Fruit fly (Drosophila melanogaster) whole organism, embryonic: ENCODE measurements around the gene CG43675.

Source experiments
- Abd-B ChIP-seq: fragments of 200-800 bp; sonication (Bioruptor generic); optimal IDR thresholded peaks from 2 replicates; lab custom pipeline; 2018; ENCODE audit warnings: missing biosample characterization, mild to moderate bottlenecking, missing genetic modification characterization, moderate library complexity
- Adf1 ChIP-seq: fragments of 200-800 bp; sonication (Bioruptor generic); IDR thresholded peaks from 2 replicates; pipeline ENCODE4 v1.3.6; 2022; ENCODE audit warnings: missing biosample characterization, missing genetic modification characterization
- Atf3 ChIP-seq: fragments of 200-800 bp; sonication (Bioruptor generic); optimal IDR thresholded peaks from 3 replicates; lab custom pipeline; 2016; ENCODE audit warnings: missing biosample characterization, missing genetic modification characterization
- Bdp1 ChIP-seq: fragments of 200-800 bp; sonication (Bioruptor generic); optimal IDR thresholded peaks from 3 replicates; lab custom pipeline; 2016; ENCODE audit warnings: missing biosample characterization, missing genetic modification characterization
- Bgb ChIP-seq: fragments of 200-800 bp; sonication (Bioruptor generic); IDR thresholded peaks from 2 replicates; pipeline ENCODE4 v1.3.6; 2022; ENCODE audit warnings: missing biosample characterization, missing genetic modification characterization; ENCODE audit not compliant: partially characterized antibody
- CG10654 ChIP-seq: fragments of 200-800 bp; sonication (Bioruptor generic); optimal IDR thresholded peaks from 2 replicates; lab custom pipeline; 2016; ENCODE audit warnings: missing biosample characterization, missing genetic modification characterization
- CG11247 ChIP-seq: fragments of 200-800 bp; sonication (Bioruptor generic); IDR thresholded peaks from 2 replicates; pipeline ENCODE4 v1.3.6; 2022; ENCODE audit warnings: missing biosample characterization, missing genetic modification characterization
- CG11695 ChIP-seq: fragments of 200-800 bp; sonication (Bioruptor generic); IDR thresholded peaks from 3 replicates; pipeline ENCODE4 v1.3.6; 2022; ENCODE audit warnings: missing biosample characterization, missing genetic modification characterization
- CG1233 ChIP-seq: fragments of 200-800 bp; sonication (Bioruptor generic); optimal IDR thresholded peaks from 4 replicates; lab custom pipeline; 2018; ENCODE audit warnings: missing biosample characterization, mild to moderate bottlenecking, missing genetic modification characterization
- CG13775 ChIP-seq: fragments of 200-800 bp; sonication (Bioruptor generic); optimal IDR thresholded peaks from 3 replicates; lab custom pipeline; 2017; ENCODE audit warnings: missing biosample characterization, mild to moderate bottlenecking, missing genetic modification characterization
- CG14014 ChIP-seq: fragments of 200-800 bp; sonication (Bioruptor generic); IDR thresholded peaks from 2 replicates; pipeline ENCODE4 v1.3.6; 2022; ENCODE audit warnings: missing biosample characterization, missing genetic modification characterization
- CG14667 ChIP-seq: fragments of 200-800 bp; sonication (Bioruptor generic); IDR thresholded peaks from 2 replicates; pipeline ENCODE4 v1.3.6; 2022; ENCODE audit warnings: missing biosample characterization, missing genetic modification characterization
- CG1647 ChIP-seq: fragments of 200-800 bp; sonication (Bioruptor generic); optimal IDR thresholded peaks from 3 replicates; lab custom pipeline; 2016; ENCODE audit warnings: missing biosample characterization, missing genetic modification characterization
- CG2116 ChIP-seq: fragments of 200-800 bp; sonication (Bioruptor generic); optimal IDR thresholded peaks from 3 replicates; lab custom pipeline; 2018; ENCODE audit warnings: missing biosample characterization, mild to moderate bottlenecking, missing genetic modification characterization
- CG3995 ChIP-seq: fragments of 200-800 bp; sonication (Bioruptor generic); optimal IDR thresholded peaks from 3 replicates; lab custom pipeline; 2016; ENCODE audit warnings: missing biosample characterization, missing genetic modification characterization
- CG6791 ChIP-seq: fragments of 200-800 bp; sonication (Bioruptor generic); IDR thresholded peaks from 3 replicates; pipeline ENCODE4 v1.3.6; 2022; ENCODE audit warnings: missing biosample characterization, missing genetic modification characterization; ENCODE audit not compliant: partially characterized antibody
- CG8359 ChIP-seq: fragments of 200-800 bp; sonication (Bioruptor generic); optimal IDR thresholded peaks from 2 replicates; lab custom pipeline; 2017; ENCODE audit warnings: missing biosample characterization, mild to moderate bottlenecking, missing genetic modification characterization, borderline replicate concordance
- CG9215 ChIP-seq: fragments of 200-800 bp; sonication (Bioruptor generic); IDR thresholded peaks from 2 replicates; pipeline ENCODE4 v1.3.6; 2022; ENCODE audit warnings: missing biosample characterization, missing genetic modification characterization
- CG9797 ChIP-seq: fragments of 200-800 bp; sonication (Bioruptor generic); optimal IDR thresholded peaks from 3 replicates; lab custom pipeline; 2018; ENCODE audit warnings: missing biosample characterization, mild to moderate bottlenecking, missing genetic modification characterization
- Camta ChIP-seq: fragments of 200-800 bp; sonication (Bioruptor generic); optimal IDR thresholded peaks from 2 replicates; lab custom pipeline; 2016; ENCODE audit warnings: missing biosample characterization, missing genetic modification characterization
- Hr39 ChIP-seq: fragments of >200 bp; optimal IDR thresholded peaks from 2 replicates; lab custom pipeline; 2017
- Meics ChIP-seq: fragments of 200-800 bp; sonication (Bioruptor generic); optimal IDR thresholded peaks from 2 replicates; lab custom pipeline; 2017; ENCODE audit warnings: missing biosample characterization, mild to moderate bottlenecking, missing genetic modification characterization
- NFAT ChIP-seq: fragments of 200-800 bp; sonication (Bioruptor generic); IDR thresholded peaks from 2 replicates; pipeline ENCODE4 v1.3.6; 2022; ENCODE audit warnings: missing biosample characterization, missing genetic modification characterization
- Nf-YA ChIP-seq: fragments of 200-800 bp; sonication (Bioruptor generic); IDR thresholded peaks from 2 replicates; pipeline ENCODE4 v1.3.6; 2022; ENCODE audit warnings: missing biosample characterization, missing genetic modification characterization
- Pdp1 ChIP-seq, 2 experiments: fragments of 200-800 bp; sonication (Bioruptor generic); optimal IDR thresholded peaks; 3 replicates each; lab custom pipeline; 2016; ENCODE audit warnings: missing biosample characterization in 2 of 2, missing genetic modification characterization in 2 of 2, mild to moderate bottlenecking in 1 of 2, moderate library complexity in 1 of 2
- Rfx ChIP-seq: fragments of 200-800 bp; sonication (Bioruptor generic); IDR thresholded peaks from 2 replicates; pipeline ENCODE4 v1.3.6; 2022; ENCODE audit warnings: missing biosample characterization, missing genetic modification characterization
- Rx ChIP-seq: fragments of 200-800 bp; sonication (Bioruptor generic); IDR thresholded peaks from 2 replicates; pipeline ENCODE4 v1.3.6; 2022; ENCODE audit warnings: missing biosample characterization, missing genetic modification characterization
- Sox100B ChIP-seq: fragments of 200-800 bp; sonication (Bioruptor generic); optimal IDR thresholded peaks from 3 replicates; lab custom pipeline; 2018; ENCODE audit warnings: missing biosample characterization, mild to moderate bottlenecking, missing genetic modification characterization
- Vsx1 ChIP-seq: fragments of 200-800 bp; sonication (Bioruptor generic); optimal IDR thresholded peaks from 2 replicates; lab custom pipeline; 2017; ENCODE audit warnings: missing biosample characterization, mild to moderate bottlenecking, missing genetic modification characterization, missing genetic modification reagents
- YL-1 ChIP-seq: fragments of 200-800 bp; sonication (Bioruptor generic); optimal IDR thresholded peaks from 3 replicates; lab custom pipeline; 2017; ENCODE audit warnings: missing biosample characterization, mild to moderate bottlenecking, missing genetic modification characterization
- al ChIP-seq: fragments of 200-800 bp; sonication (Bioruptor generic); IDR thresholded peaks from 2 replicates; pipeline ENCODE4 v1.3.6; 2022; ENCODE audit warnings: missing biosample characterization, missing genetic modification characterization
- btn ChIP-seq: fragments of 200-800 bp; sonication (Bioruptor generic); optimal IDR thresholded peaks from 2 replicates; lab custom pipeline; 2016; ENCODE audit warnings: missing biosample characterization, missing genetic modification characterization
- cwo ChIP-seq: fragments of 200-800 bp; sonication (Bioruptor generic); optimal IDR thresholded peaks from 3 replicates; lab custom pipeline; 2017; ENCODE audit warnings: missing biosample characterization, missing genetic modification characterization, mild to moderate bottlenecking, moderate library complexity, missing genetic modification reagents
- dati ChIP-seq: fragments of 200-800 bp; sonication (Bioruptor generic); IDR thresholded peaks from 2 replicates; pipeline ENCODE4 v1.3.6; 2022; ENCODE audit warnings: missing biosample characterization, missing genetic modification characterization
- dysf ChIP-seq: fragments of 200-800 bp; sonication (Bioruptor generic); IDR thresholded peaks from 3 replicates; pipeline ENCODE4 v1.3.6; 2022; ENCODE audit warnings: missing biosample characterization, missing genetic modification characterization
- gro ChIP-seq: fragments of 200-800 bp; sonication (Bioruptor generic); optimal IDR thresholded peaks from 2 replicates; lab custom pipeline; 2016; ENCODE audit warnings: missing biosample characterization, missing genetic modification characterization
- hb ChIP-seq: fragments of 200-800 bp; sonication (Bioruptor generic); IDR thresholded peaks from 3 replicates; pipeline ENCODE4 v1.3.6; 2022; ENCODE audit warnings: missing biosample characterization, missing genetic modification characterization; ENCODE audit not compliant: partially characterized antibody
- her ChIP-seq: fragments of 200-800 bp; sonication (Bioruptor generic); optimal IDR thresholded peaks from 2 replicates; lab custom pipeline; 2016; ENCODE audit warnings: missing biosample characterization, missing genetic modification characterization
- ind ChIP-seq: fragments of 200-800 bp; sonication (Bioruptor generic); optimal IDR thresholded peaks from 3 replicates; lab custom pipeline; 2016; ENCODE audit warnings: missing biosample characterization, missing genetic modification characterization
- kah ChIP-seq: fragments of 200-800 bp; sonication (Bioruptor generic); optimal IDR thresholded peaks from 2 replicates; lab custom pipeline; 2018; ENCODE audit warnings: missing biosample characterization, mild to moderate bottlenecking, missing genetic modification characterization
- mirr ChIP-seq: fragments of 200-800 bp; sonication (Bioruptor generic); optimal IDR thresholded peaks from 3 replicates; lab custom pipeline; 2018; ENCODE audit warnings: missing biosample characterization, mild to moderate bottlenecking, missing genetic modification characterization
- nerfin-2 ChIP-seq: fragments of 200-800 bp; sonication (Bioruptor generic); IDR thresholded peaks from 2 replicates; pipeline ENCODE4 v1.3.6; 2022; ENCODE audit warnings: missing biosample characterization, missing genetic modification characterization; ENCODE audit not compliant: partially characterized antibody
- nmo ChIP-seq: fragments of 200-800 bp; sonication (Bioruptor generic); optimal IDR thresholded peaks from 2 replicates; lab custom pipeline; 2018; ENCODE audit warnings: missing biosample characterization, mild to moderate bottlenecking, missing genetic modification characterization, moderate library complexity
- otp ChIP-seq: fragments of 200-800 bp; sonication (Bioruptor generic); IDR thresholded peaks from 3 replicates; pipeline ENCODE4, ENCODE4 v1.3.6; 2022; ENCODE audit warnings: missing biosample characterization, missing genetic modification characterization
- pnt ChIP-seq: fragments of 200-800 bp; sonication (Bioruptor generic); optimal IDR thresholded peaks from 3 replicates; lab custom pipeline; 2016; ENCODE audit warnings: missing biosample characterization, missing genetic modification characterization
- salm ChIP-seq: fragments of 200-800 bp; sonication (Bioruptor generic); optimal IDR thresholded peaks from 2 replicates; lab custom pipeline; 2018; ENCODE audit warnings: missing biosample characterization, mild to moderate bottlenecking, missing genetic modification characterization
- sr ChIP-seq: fragments of 200-800 bp; sonication (Bioruptor generic); IDR thresholded peaks from 3 replicates; pipeline ENCODE4 v1.3.6; 2022; ENCODE audit warnings: missing biosample characterization, missing genetic modification characterization
- tna ChIP-seq: fragments of 200-800 bp; sonication (Bioruptor generic); IDR thresholded peaks from 2 replicates; pipeline ENCODE4 v1.3.6; 2022; ENCODE audit warnings: missing biosample characterization, missing genetic modification characterization; ENCODE audit not compliant: partially characterized antibody
- twi ChIP-seq: fragments of 200-800 bp; optimal IDR thresholded peaks from 2 replicates; lab custom pipeline; 2019; ENCODE audit warnings: missing biosample characterization, mild to moderate bottlenecking, missing genetic modification characterization, moderate library complexity
- wdn ChIP-seq: fragments of 200-800 bp; sonication (Bioruptor generic); IDR thresholded peaks from 2 replicates; pipeline ENCODE4 v1.3.6; 2022; ENCODE audit warnings: missing biosample characterization, missing genetic modification characterization
- zen2 ChIP-seq: fragments of 200-800 bp; sonication (Bioruptor generic); IDR thresholded peaks from 3 replicates; pipeline ENCODE4 v1.3.6; 2022; ENCODE audit warnings: missing biosample characterization, missing genetic modification characterization; ENCODE audit not compliant: partially characterized antibody

The CG43675 gene

DNA sequence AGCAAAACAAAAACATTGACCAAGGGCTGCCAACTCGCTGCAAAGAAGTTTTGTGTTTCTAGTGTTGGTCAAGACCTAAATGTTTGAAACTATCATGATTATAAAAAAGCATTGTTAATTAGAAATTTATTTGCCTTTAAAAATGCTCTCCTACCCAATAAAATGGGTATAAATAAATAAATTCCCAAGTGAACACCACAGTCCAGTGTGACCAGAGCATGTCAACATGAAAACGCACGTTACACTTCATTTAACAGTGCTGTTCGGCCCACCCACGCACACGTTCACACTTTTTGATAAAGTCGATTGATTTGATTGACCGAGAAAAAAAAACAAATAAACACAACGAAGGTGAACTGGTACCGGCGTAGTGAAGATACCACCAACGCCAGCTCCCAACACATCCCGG is 48.8 kb downstream of the CG43675 start, which contains the start of the genes CG9356, BBIP1 and CG8135 (continued):
- TF ChIP-seq CG2116 (GFP tag; lab: Kevin White, UChicago) (peak; percentile 73), Nf-YA (GFP tag; lab: Robert Waterston, UW) (peak; percentile 30; the same call in 1 of the 2 replicates), Rx (peak; percentile 71), mirr (GFP tag; lab: Kevin White, UChicago) (peak; percentile 70), Bgb (GFP tag; lab: Robert Waterston, UW) (no peak), CG6791 (GFP tag; lab: Robert Waterston, UW) (peak; percentile 41; the same call in 1 of the 3 replicates), Camta (GFP tag; lab: Kevin White, UChicago) (peak; percentile 71), NFAT (peak; percentile 24; the same call in 1 of the 2 replicates), CG11247 (GFP tag; lab: Robert Waterston, UW) (peak; percentile 54; the same call in 1 of the 2 replicates), nerfin-2 (GFP tag; lab: Robert Waterston, UW) (no peak), otp (GFP tag; lab: Robert Waterston, UW) (peak; percentile 57; the same call in 1 of the 3 replicates), Rfx (GFP tag; lab: Robert Waterston, UW) (peak; percentile 55), twi (tag; lab: Kevin White, UChicago) (peak; percentile 36), CG9215 (0 out of 2 replicates have a peak, but pooled peaks have one; percentile 36), CG14014 (GFP tag; lab: Robert Waterston, UW) (no peak), cwo (GFP tag; lab: Kevin White, UChicago) (peak; percentile 26), CG14667 (GFP tag; lab: Robert Waterston, UW) (no peak), dysf (GFP tag; lab: Robert Waterston, UW) (peak; percentile 59; the same call in 1 of the 3 replicates), pnt (peak; percentile 67), nmo (GFP tag; lab: Kevin White, UChicago) (peak; percentile 81), al (GFP tag; lab: Robert Waterston, UW) (peak; percentile 28; the same call in 1 of the 2 replicates), sr (GFP tag; lab: Robert Waterston, UW) (peak; percentile 58; the same call in 1 of the 3 replicates), Hr39 (no peak), CG1647 (GFP tag; lab: Kevin White, UChicago) (peak; percentile 79), Adf1 (GFP tag; lab: Robert Waterston, UW) (peak; percentile 29; the same call in 1 of the 2 replicates), CG3995 (peak; percentile 40), CG10654 (peak; percentile 78), Sox100B (GFP tag; lab: Kevin White, UChicago) (no peak), btn (GFP tag; lab: Kevin White, UChicago) (peak; percentile 63), CG11695 (GFP tag; lab: Robert Waterston, UW) (peak; percentile 55; the same call in 1 of the 3 replicates), Abd-B (GFP tag; lab: Kevin White, UChicago) (peak; percentile 61), Pdp1 (GFP tag; optimal IDR thresholded peaks at IDR 0.05; lab: Kevin White, UChicago) (peak; percentile 79 to 81), Atf3 (GFP tag; lab: Kevin White, UChicago) (peak; percentile 63), kah (GFP tag; lab: Kevin White, UChicago) (no peak), dati (GFP tag; lab: Robert Waterston, UW) (no peak), CG1233 (GFP tag; lab: Kevin White, UChicago) (peak; percentile 2), tna (no peak), her (GFP tag; lab: Kevin White, UChicago) (peak; percentile 50), Bdp1 (GFP tag; lab: Kevin White, UChicago) (peak; percentile 74), ind (GFP tag; lab: Kevin White, UChicago) (peak; percentile 85), CG13775 (GFP tag; lab: Kevin White, UChicago) (peak; percentile 72), CG9797 (peak; percentile 96), CG8359 (GFP tag; lab: Kevin White, UChicago) (no peak), salm (tag; lab: Kevin White, UChicago) (peak; percentile 47), hb (GFP tag; lab: Robert Waterston, UW) (no peak), gro (GFP tag; lab: Kevin White, UChicago) (peak; percentile 81), Meics (peak; percentile 41), zen2 (GFP tag; lab: Robert Waterston, UW) (no peak), YL-1 (GFP tag; lab: Kevin White, UChicago) (peak; percentile 96), wdn (GFP tag; lab: Robert Waterston, UW) (no peak), Vsx1 (GFP tag; lab: Kevin White, UChicago) (no peak)
